Fruit fly (Drosophila melanogaster): ENCODE results near the gene amd.
A peak's percentile ranks its signal among the peaks of the same experiment; 100 is the strongest.

amd gene

DNA sequence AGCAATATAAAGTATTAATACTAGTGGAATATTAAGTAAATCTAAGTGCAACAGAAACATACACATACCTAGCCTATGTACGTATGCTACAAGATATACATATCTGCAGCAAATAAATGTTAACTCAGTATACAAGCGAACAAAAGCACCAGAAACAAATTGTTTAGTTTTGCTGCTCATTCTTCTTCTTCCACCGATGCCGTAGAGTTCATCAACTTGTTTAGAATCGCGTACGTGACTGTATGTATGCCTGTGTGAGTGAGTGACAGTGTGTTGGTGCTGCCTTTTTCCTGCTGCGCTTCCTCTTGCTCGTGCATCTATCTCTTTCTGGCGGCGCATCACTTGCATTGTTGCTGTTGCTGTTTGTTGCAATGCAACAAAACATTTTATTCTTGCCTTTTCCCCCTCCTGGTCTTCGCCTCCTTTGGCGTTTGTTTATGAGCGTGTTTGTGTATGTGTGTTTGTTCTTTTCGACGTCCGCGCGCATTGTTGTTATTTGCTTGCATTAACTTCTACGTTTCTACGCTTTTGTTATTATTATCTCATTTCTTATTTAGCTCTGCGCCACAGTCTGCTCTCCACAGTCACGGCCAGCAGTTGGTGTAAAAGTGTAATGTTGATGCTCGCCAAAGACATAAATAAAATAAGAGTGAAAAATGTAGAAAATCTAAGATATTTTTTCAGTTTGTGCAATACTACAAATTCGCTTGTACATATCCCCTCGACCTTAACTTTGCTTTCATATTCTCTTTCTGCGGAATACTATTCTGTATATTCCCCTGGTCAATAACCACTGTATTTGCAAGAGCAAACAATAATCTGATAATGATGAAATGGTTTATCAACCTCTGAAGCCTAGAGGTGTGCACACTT, 49.0 kb downstream of the amd start (continued):
- TF ChIP-seq maf-S (GFP tag; optimal IDR thresholded peaks at IDR 0.05), result no peak
- TF ChIP-seq gem (tag; optimal IDR thresholded peaks at IDR 0.05), result peak; percentile 56
- TF ChIP-seq hb (GFP tag; IDR thresholded peaks at IDR 0.05; ENCODE audit: partially characterized antibody), result no peak
- TF ChIP-seq ab (GFP tag; optimal IDR thresholded peaks at IDR 0.05), result no peak
- TF ChIP-seq repo (GFP tag; optimal IDR thresholded peaks at IDR 0.05), result no peak
- TF ChIP-seq CG11696 (GFP tag; IDR thresholded peaks at IDR 0.05), result no peak
- TF ChIP-seq CG17568 (GFP tag; optimal IDR thresholded peaks at IDR 0.05), result no peak
- no peak for TF ChIP-seq CG31365 (tag; optimal IDR thresholded peaks at IDR 0.05)
- no peak for TF ChIP-seq twi (tag; optimal IDR thresholded peaks at IDR 0.05)
- TF ChIP-seq Kr (GFP tag; optimal IDR thresholded peaks at IDR 0.05), result no peak
- TF ChIP-seq Ssrp (tag; optimal IDR thresholded peaks at IDR 0.05), result peak; percentile 22
- no peak for TF ChIP-seq Eip74EF (GFP tag; optimal IDR thresholded peaks at IDR 0.05)
- 0 out of 2 replicates have a peak, but pooled peaks have one; percentile 19 for TF ChIP-seq aop (GFP tag; IDR thresholded peaks at IDR 0.05)

dm6 chr2L:19159552-19160406, 49.8 kb downstream of the amd start:
- TF ChIP-seq CG17328 (GFP tag; IDR thresholded peaks at IDR 0.05) (no peak), odd (GFP tag; optimal IDR thresholded peaks at IDR 0.05) (no peak), CG12071 (GFP tag; optimal IDR thresholded peaks at IDR 0.05) (no peak), dimm (GFP tag; IDR thresholded peaks at IDR 0.05) (no peak), CG14050 (GFP tag; IDR thresholded peaks at IDR 0.05) (no peak), CG4854 (GFP tag; optimal IDR thresholded peaks at IDR 0.05) (no peak), lilli (GFP tag; optimal IDR thresholded peaks at IDR 0.05) (no peak), sens (GFP tag) (peak; percentile 65), p53 (GFP tag; optimal IDR thresholded peaks at IDR 0.05) (no peak), CG18599 (GFP tag; optimal IDR thresholded peaks at IDR 0.05) (no peak), CG6683 (GFP tag; optimal IDR thresholded peaks at IDR 0.05) (no peak), her (GFP tag; optimal IDR thresholded peaks at IDR 0.05) (no peak), CG15269 (tag; optimal IDR thresholded peaks at IDR 0.05) (no peak), CG4360 (GFP tag; IDR thresholded peaks at IDR 0.05) (peak; percentile 60), CG17829 (tag; optimal IDR thresholded peaks at IDR 0.05) (no peak), D19B (GFP tag; optimal IDR thresholded peaks at IDR 0.05) (no peak), Atf3 (GFP tag; optimal IDR thresholded peaks at IDR 0.05) (no peak), ATbp (GFP tag; optimal IDR thresholded peaks at IDR 0.05) (no peak), kah (GFP tag; optimal IDR thresholded peaks at IDR 0.05) (no peak), sisA (GFP tag; IDR thresholded peaks at IDR 0.05) (no peak; the same call in 1 of the 2 replicates), Max (GFP tag; optimal IDR thresholded peaks at IDR 0.05) (no peak), abd-A (tag; optimal IDR thresholded peaks at IDR 0.05) (peak; percentile 54), C15 (GFP tag; IDR thresholded peaks at IDR 0.05) (no peak), pho (GFP tag; optimal IDR thresholded peaks at IDR 0.05) (no peak), CG15514 (GFP tag; optimal IDR thresholded peaks at IDR 0.05) (no peak), HLHmδ (GFP tag; optimal IDR thresholded peaks at IDR 0.05) (peak; percentile 43), CG6854 (GFP tag; optimal IDR thresholded peaks at IDR 0.05) (peak; percentile 8), Hr39 (optimal IDR thresholded peaks at IDR 0.05) (no peak), CG3847 (GFP tag; IDR thresholded peaks at IDR 0.05) (0 out of 2 replicates have a peak, but pooled peaks have one; percentile 28), oc (tag; optimal IDR thresholded peaks at IDR 0.05) (no peak), CG17802 (tag; optimal IDR thresholded peaks at IDR 0.05) (no peak), gem (tag; optimal IDR thresholded peaks at IDR 0.05) (no peak), Vsx1 (GFP tag; optimal IDR thresholded peaks at IDR 0.05) (no peak), ftz-f1 (GFP tag; optimal IDR thresholded peaks at IDR 0.05) (no peak), kay (GFP tag; optimal IDR thresholded peaks at IDR 0.05) (no peak)
